Worm (Caenorhabditis elegans): Measurements from ENCODE around the gene rab-30.

DNA sequence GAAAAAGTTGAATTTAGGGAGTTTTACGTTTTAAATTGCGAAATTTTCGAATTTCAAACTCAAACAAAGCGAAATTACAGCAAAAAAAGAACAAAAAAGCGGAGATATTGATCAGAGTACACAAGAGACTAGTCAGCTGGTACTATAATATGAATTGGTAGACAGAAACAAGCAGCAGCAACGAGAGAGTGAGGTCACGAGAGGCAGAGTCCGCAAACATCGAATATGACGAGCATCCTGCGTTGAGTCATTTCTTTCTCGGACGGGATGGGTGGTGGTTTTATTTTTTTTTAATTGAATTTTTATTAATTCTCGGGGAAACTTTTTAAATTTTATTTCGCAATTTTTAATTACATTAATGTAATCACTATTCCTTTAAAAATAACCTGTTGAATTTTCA is 39.3 kb downstream of the rab-30 start:
- TF ChIP-seq nhr-10 (tag; optimal IDR thresholded peaks at IDR 0.05) (no peak), nhr-25 (tag; optimal IDR thresholded peaks at IDR 0.05) (peak; percentile 75), lin-13 (GFP tag; optimal IDR thresholded peaks at IDR 0.05) (peak; percentile 46), R02D3.7 (tag; optimal IDR thresholded peaks at IDR 0.05) (no peak)
